Worm (Caenorhabditis elegans) whole organism, L3 larva: ENCODE data around the gene Y59C2A.3.

ENCODE experiments used
- R02D3.7 ChIP-seq: fragments of 150-350 bp; optimal IDR thresholded peaks from 2 replicates; lab custom pipeline; 2014; ENCODE audit warnings: missing biosample characterization, missing genetic modification characterization
- ZK546.5 ChIP-seq: sonication (generic microtip); optimal IDR thresholded peaks from 2 replicates; lab custom pipeline; 2017; ENCODE audit warnings: missing biosample characterization, missing genetic modification characterization
- aly-2 ChIP-seq: fragments of 150-350 bp; optimal IDR thresholded peaks from 2 replicates; lab custom pipeline; 2014; ENCODE audit warnings: missing biosample characterization, missing genetic modification characterization
- ama-1 ChIP-seq: fragments of 150-350 bp; optimal IDR thresholded peaks from 2 replicates; lab custom pipeline; 2018
- ceh-28 ChIP-seq: fragments of 150-350 bp; optimal IDR thresholded peaks from 2 replicates; lab custom pipeline; 2014; ENCODE audit warnings: missing biosample characterization, missing genetic modification reagents, missing genetic modification characterization
- ceh-82 ChIP-seq: fragments of 150-350 bp; optimal IDR thresholded peaks from 2 replicates; lab custom pipeline; 2014; ENCODE audit warnings: missing biosample characterization, missing genetic modification characterization
- egl-27 ChIP-seq: sonication (generic microtip); optimal IDR thresholded peaks from 4 replicates; lab custom pipeline; 2017; ENCODE audit warnings: missing biosample characterization, missing genetic modification reagents, missing genetic modification characterization
- egl-5 ChIP-seq: fragments of 150-350 bp; optimal IDR thresholded peaks from 2 replicates; lab custom pipeline; 2017; ENCODE audit warnings: missing biosample characterization, missing genetic modification reagents, missing genetic modification characterization, inconsistent platforms
- elt-2 ChIP-seq: sonication (generic microtip); optimal IDR thresholded peaks from 2 replicates; lab custom pipeline; 2016; ENCODE audit warnings: missing genetic modification reagents, mild to moderate bottlenecking, missing genetic modification characterization, missing compliant biosample characterization
- eor-1 ChIP-seq, 2 experiments: fragments of 150-350 bp; optimal IDR thresholded peaks; 2 replicates each; lab custom pipeline; 2014 to 2018; ENCODE audit warnings: missing biosample characterization in 2 of 2, missing genetic modification characterization in 2 of 2
- hmg-11 ChIP-seq: sonication (generic microtip); optimal IDR thresholded peaks from 2 replicates; lab custom pipeline; 2016; ENCODE audit warnings: missing genetic modification characterization, missing compliant biosample characterization
- lin-39 ChIP-seq: fragments of 150-350 bp; optimal IDR thresholded peaks from 2 replicates; lab custom pipeline; 2018; ENCODE audit warnings: missing biosample characterization, missing genetic modification reagents, missing genetic modification characterization
- mdl-1 ChIP-seq: fragments of 150-350 bp; optimal IDR thresholded peaks from 2 replicates; lab custom pipeline; 2014; ENCODE audit warnings: missing biosample characterization, missing genetic modification characterization
- mml-1 ChIP-seq: fragments of 150-350 bp; sonication (generic microtip); optimal IDR thresholded peaks from 3 replicates; lab custom pipeline; 2014; ENCODE audit warnings: missing biosample characterization, missing genetic modification characterization
- nfya-1 ChIP-seq: sonication (generic microtip); optimal IDR thresholded peaks from 2 replicates; lab custom pipeline; 2017; ENCODE audit warnings: missing genetic modification characterization, mild to moderate bottlenecking, missing compliant biosample characterization, antibody characterized with exemption, moderate library complexity; ENCODE audit not compliant: insufficient read depth
- nhr-12 ChIP-seq: fragments of 150-350 bp; optimal IDR thresholded peaks from 2 replicates; lab custom pipeline; 2014; ENCODE audit warnings: missing biosample characterization, missing genetic modification characterization
- nhr-23 ChIP-seq: fragments of 150-350 bp; optimal IDR thresholded peaks from 2 replicates; lab custom pipeline; 2014; ENCODE audit warnings: missing biosample characterization, missing genetic modification reagents, missing genetic modification characterization
- nhr-237 ChIP-seq: fragments of 150-350 bp; optimal IDR thresholded peaks from 2 replicates; lab custom pipeline; 2014; ENCODE audit warnings: missing biosample characterization, missing genetic modification characterization
- nhr-28 ChIP-seq: fragments of 150-350 bp; optimal IDR thresholded peaks from 2 replicates; lab custom pipeline; 2014; ENCODE audit warnings: missing biosample characterization, missing genetic modification characterization
- nhr-43 ChIP-seq: sonication (generic microtip); optimal IDR thresholded peaks from 2 replicates; lab custom pipeline; 2016; ENCODE audit warnings: mild to moderate bottlenecking, missing genetic modification characterization, missing compliant biosample characterization; ENCODE audit not compliant: poor library complexity, severe bottlenecking
- nhr-76 ChIP-seq: fragments of 150-350 bp; sonication (generic microtip); optimal IDR thresholded peaks from 5 replicates; lab custom pipeline; 2014; ENCODE audit warnings: missing biosample characterization, missing genetic modification characterization
- pha-4 ChIP-seq: fragments of 150-350 bp; optimal IDR thresholded peaks from 2 replicates; lab custom pipeline; 2014; ENCODE audit warnings: missing biosample characterization, missing genetic modification reagents, missing genetic modification characterization
- pqm-1 ChIP-seq: fragments of 150-350 bp; optimal IDR thresholded peaks from 2 replicates; lab custom pipeline; 2017; ENCODE audit warnings: missing biosample characterization, missing genetic modification characterization, inconsistent platforms
- skn-1 ChIP-seq: fragments of 150-350 bp; optimal IDR thresholded peaks from 2 replicates; lab custom pipeline; 2014; ENCODE audit warnings: missing biosample characterization, missing genetic modification characterization
- tbx-2 ChIP-seq: sonication (generic microtip); optimal IDR thresholded peaks from 2 replicates; lab custom pipeline; 2016; ENCODE audit warnings: mild to moderate bottlenecking, missing genetic modification characterization, missing compliant biosample characterization
- unc-62 ChIP-seq: fragments of 150-350 bp; sonication (generic microtip); optimal IDR thresholded peaks from 4 replicates; lab custom pipeline; 2014; ENCODE audit warnings: missing biosample characterization, missing genetic modification reagents, missing genetic modification characterization
- zag-1 ChIP-seq: fragments of 150-350 bp; optimal IDR thresholded peaks from 2 replicates; lab custom pipeline; 2014; ENCODE audit warnings: missing biosample characterization, missing genetic modification characterization
- ztf-11 ChIP-seq: fragments of 150-350 bp; optimal IDR thresholded peaks from 2 replicates; lab custom pipeline; 2014; ENCODE audit warnings: missing biosample characterization, missing genetic modification characterization
- ztf-4 ChIP-seq: fragments of 150-350 bp; optimal IDR thresholded peaks from 2 replicates; lab custom pipeline; 2014; ENCODE audit warnings: missing biosample characterization, missing genetic modification characterization

Y59C2A.3 gene

DNA sequence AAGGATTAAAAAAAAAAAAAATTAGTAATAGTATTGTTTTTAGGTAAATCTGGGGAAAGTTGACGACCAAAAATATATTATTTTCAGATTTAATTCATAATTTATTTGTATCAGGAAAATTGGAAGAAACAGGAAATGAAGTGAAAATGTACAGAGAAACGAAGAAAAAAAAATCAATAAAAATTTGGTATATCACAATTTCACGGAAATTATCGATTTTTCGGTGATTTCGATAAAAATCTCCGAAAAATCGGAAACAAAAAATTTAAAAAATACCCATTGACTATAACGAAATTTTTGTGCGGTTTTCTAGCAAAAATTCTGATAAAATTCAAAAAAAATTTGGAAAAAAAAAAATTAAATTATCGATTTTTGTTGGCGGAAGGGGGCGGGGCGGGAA is 27.5 kb downstream of the Y59C2A.3 start:
- TF ChIP-seq ceh-28: peak; percentile 80
- TF ChIP-seq nhr-237 (tag; lab: Kevin White, UChicago): no peak

DNA sequence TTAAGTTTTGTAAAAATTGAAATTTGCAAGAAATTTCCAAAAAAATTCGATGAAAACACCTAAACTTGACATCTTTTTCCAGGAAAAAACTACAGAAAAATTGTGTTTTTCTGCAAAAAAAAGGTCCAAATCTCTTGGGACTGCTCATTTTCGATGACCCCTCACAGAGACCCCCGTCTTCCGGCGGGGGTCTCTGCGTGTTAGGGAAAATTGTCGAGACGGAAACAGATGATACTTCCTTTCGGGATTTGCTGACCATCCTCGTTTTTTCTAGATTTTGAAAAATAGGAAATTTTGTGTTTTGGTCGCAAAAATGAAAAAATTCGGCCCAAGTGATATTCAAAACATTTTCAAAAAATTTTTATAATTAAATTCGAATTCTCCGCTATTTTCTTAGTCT is 28.3 kb downstream of the Y59C2A.3 start:
- peak; percentile 54 for TF ChIP-seq lin-39
- peak; percentile 2 for TF ChIP-seq nfya-1 (tag; lab: Kevin White, UChicago)
- no peak for TF ChIP-seq mml-1 (tag; lab: Kevin White, UChicago)
- no peak for TF ChIP-seq skn-1 (tag; lab: Kevin White, UChicago)
- TF ChIP-seq ztf-11: no peak

DNA sequence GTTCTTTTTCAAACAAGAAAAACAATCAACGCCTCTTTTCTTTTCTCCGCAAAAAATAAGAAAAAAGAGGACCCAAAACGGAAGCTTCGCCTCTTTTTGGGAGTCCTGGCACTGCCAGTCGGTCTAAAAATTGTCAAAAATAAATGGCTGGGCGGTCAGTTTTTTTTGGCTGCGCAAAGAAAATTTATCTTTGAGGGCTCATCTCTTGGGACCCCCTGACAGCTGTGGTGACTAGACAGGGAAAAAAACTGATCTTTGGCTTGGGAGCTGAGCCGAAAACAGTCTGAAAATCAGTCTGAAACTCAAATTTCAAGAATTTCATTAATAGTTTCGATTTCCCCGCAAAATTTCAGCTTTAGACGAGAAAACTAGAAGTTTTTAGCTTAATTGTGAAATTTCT is 29.2 kb downstream of the Y59C2A.3 start:
- TF ChIP-seq ceh-82 (tag; lab: Kevin White, UChicago): no peak

DNA sequence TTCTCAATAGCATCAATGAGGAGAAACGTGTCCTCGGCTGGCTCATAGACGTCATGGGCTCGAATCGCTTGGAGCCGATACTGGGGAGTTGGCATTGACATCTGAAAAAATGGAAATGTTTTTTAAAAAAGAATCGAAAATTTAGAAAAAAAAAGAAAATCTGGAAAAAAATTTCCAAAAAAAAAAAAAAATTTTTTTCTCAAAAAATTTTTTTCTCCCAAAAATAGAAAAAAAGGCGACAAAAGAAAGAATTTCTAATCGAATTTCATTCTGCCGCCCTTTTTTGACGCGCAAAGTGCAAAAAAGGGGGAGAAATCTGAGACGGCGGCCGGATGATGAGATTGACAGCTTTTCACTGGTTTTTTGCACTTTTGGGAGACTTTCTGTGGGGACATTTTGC is 30.4 kb downstream of the Y59C2A.3 start, which contains the start of gene mtq-2:
TSS of gene mtq-2 (minus strand) at position 101 of the 400 bp plus-strand sequence.
- TF ChIP-seq unc-62 (GFP tag; lab: Kevin White, UChicago) (no peak), skn-1 (tag; lab: Kevin White, UChicago) (no peak), ztf-4 (tag; lab: Kevin White, UChicago) (no peak), egl-5 (tag; lab: Kevin White, UChicago) (no peak), ama-1 (lab: Kevin White, UChicago) (no peak), R02D3.7 (tag; lab: Kevin White, UChicago) (no peak), egl-27 (tag; lab: Kevin White, UChicago) (no peak), hmg-11 (tag; lab: Kevin White, UChicago) (no peak), nhr-43 (tag; lab: Kevin White, UChicago) (no peak), nhr-28 (no peak)

DNA sequence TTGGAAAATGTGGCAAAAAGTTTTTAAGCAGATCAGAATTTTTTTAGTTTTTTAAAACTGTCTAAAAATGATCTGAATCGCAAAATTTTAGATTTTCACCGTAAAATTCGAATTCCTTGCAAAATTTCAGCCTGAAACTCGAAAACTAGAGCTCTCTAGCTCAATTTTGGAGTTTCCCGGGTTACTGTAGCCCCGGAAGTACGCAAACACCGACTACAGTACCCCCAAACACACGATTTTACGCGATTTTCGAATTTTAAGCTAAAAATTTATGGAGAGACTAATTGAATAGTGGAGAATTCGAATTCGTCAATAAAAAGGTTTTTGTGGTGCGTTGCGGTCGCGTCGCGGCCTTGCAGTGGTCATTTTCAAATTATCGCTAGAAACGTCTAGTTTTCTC is 33.0 kb downstream of the Y59C2A.3 start:
- TF ChIP-seq nhr-76 (no peak), skn-1 (tag; lab: Kevin White, UChicago) (no peak), nfya-1 (tag; lab: Kevin White, UChicago) (no peak), eor-1 (tag; optimal IDR thresholded peaks at IDR 0.05; lab: Kevin White, UChicago) (no peak), nhr-43 (tag; lab: Kevin White, UChicago) (no peak), hmg-11 (tag; lab: Kevin White, UChicago) (no peak), egl-5 (tag; lab: Kevin White, UChicago) (no peak)
- TF ChIP-seq, all 47 proteins: peak for 0

DNA sequence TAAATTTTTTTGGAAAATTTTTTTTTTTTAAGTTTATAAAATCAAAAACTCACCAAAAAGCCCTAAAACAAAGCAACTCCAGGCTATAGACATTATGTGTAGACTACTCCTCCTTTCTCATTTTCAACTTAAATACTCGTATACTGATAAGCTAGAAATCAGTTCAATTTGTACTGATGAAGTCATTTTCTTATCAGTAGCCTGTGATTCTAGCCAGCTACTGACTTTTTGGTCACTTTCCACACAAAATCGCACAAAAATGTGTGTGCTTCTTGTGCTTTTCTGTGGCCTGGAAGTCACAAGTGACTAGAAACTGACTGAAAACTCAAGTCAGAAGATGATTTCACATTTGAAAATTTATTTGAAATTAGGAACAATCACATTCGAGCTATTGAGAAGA is 33.4 kb downstream of the Y59C2A.3 start, which contains the start of gene gba-2:
TSS of gene gba-2 (minus strand) at position 106 of the 400 bp plus-strand sequence.
- TF ChIP-seq pqm-1 (tag; lab: Kevin White, UChicago) (peak; percentile 54), elt-2 (peak; percentile 63), zag-1 (tag; lab: Kevin White, UChicago) (no peak)

DNA sequence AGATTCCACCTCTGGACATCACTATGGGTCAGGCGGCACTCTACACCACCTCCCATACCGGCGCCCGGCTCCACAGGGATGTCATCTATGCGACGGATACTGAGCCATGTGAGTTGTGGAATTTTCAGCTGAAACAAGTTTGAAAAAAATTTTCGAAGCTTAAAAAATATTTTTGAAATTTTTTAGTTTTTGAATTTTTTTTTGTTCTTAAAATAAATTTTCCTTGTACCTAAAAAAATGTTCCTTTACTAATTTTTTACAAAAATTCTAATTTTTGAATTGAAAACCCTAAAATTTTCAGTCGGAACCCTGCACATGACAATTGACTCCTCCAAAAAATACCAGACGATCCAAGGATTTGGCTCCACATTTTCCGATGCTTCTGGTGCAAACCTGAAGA is 42.0 kb downstream of the Y59C2A.3 start:
- TF ChIP-seq mml-1 (tag; lab: Kevin White, UChicago) (no peak), tbx-2 (tag; lab: Kevin White, UChicago) (no peak), nfya-1 (tag; lab: Kevin White, UChicago) (no peak), nhr-12 (tag; lab: Kevin White, UChicago) (no peak), mdl-1 (no peak), R02D3.7 (tag; lab: Kevin White, UChicago) (no peak), ztf-4 (tag; lab: Kevin White, UChicago) (no peak), eor-1 (tag; optimal IDR thresholded peaks at IDR 0.05; lab: Kevin White, UChicago) (no peak), pqm-1 (tag; lab: Kevin White, UChicago) (no peak), elt-2 (no peak), aly-2 (tag; lab: Kevin White, UChicago) (no peak), skn-1 (tag; lab: Kevin White, UChicago) (no peak)

DNA sequence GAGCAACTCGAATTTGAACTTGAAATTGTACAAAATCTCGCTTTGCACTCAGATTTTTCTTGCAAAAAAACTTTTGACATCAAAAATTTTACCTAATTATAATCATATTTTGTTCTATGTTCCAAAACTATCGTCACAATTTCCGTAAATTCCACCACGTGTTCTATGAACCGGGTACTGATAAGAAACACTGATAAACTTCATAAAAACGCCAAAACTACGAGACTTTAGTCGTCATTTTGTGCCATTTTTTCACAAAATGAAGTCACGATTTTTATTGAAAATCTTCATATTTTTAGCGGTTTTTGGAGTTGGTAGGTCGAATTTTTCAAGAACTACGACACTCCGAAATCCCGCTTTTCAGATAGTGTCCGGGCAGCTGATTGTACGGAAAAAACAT is 43.0 kb downstream of the Y59C2A.3 start, which contains the start of gene gba-1:
TSS of gene gba-1 (plus strand) at position 54 of the 400 bp plus-strand sequence.
- peak; percentile 19 for TF ChIP-seq pha-4
- TF ChIP-seq nhr-76: no peak
- peak; percentile 57 for TF ChIP-seq pqm-1 (tag; lab: Kevin White, UChicago)
- no peak for TF ChIP-seq ZK546.5 (tag; lab: Kevin White, UChicago)
- TF ChIP-seq nhr-23 (tag; lab: Kevin White, UChicago): no peak
- TF ChIP-seq mdl-1: no peak
- peak; percentile 79 for TF ChIP-seq elt-2
